Worm (Caenorhabditis elegans): ENCODE results near the gene T28C6.3.

- TF ChIP-seq unc-62 (GFP tag; optimal IDR thresholded peaks at IDR 0.05) (no peak), flh-1 (GFP tag; optimal IDR thresholded peaks at IDR 0.05) (no peak), mab-5 (tag; optimal IDR thresholded peaks at IDR 0.05) (no peak), nhr-76 (tag; optimal IDR thresholded peaks at IDR 0.05) (no peak), ztf-11 (tag; optimal IDR thresholded peaks at IDR 0.05) (no peak)
These were observed 47.4 kb downstream of the T28C6.3 start for ce11 chrIV:8867562-8867961.

Data from whole organism, mixed stage, embryonic.